Fruit fly (Drosophila melanogaster) Kc167 (cell line): ENCODE results near the gene CG33777.

ENCODE experiments used
- Myc ChIP-seq: fragments of >200 bp; optimal IDR thresholded peaks from 2 replicates; lab custom pipeline; 2017; ENCODE audit warnings: missing external identifiers
- Sin3A ChIP-seq: fragments of >200 bp; optimal IDR thresholded peaks from 2 replicates; lab custom pipeline; 2018; ENCODE audit warnings: missing external identifiers
- h ChIP-seq: fragments of >200 bp; optimal IDR thresholded peaks from 3 replicates; lab custom pipeline; 2018; ENCODE audit warnings: missing external identifiers
- insv ChIP-seq: fragments of >200 bp; optimal IDR thresholded peaks from 3 replicates; lab custom pipeline; 2018; ENCODE audit warnings: missing external identifiers
- psq ChIP-seq: fragments of >200 bp; optimal IDR thresholded peaks from 2 replicates; lab custom pipeline; 2017; ENCODE audit warnings: missing external identifiers
- ttk ChIP-seq: sonication (Bioruptor generic); optimal IDR thresholded peaks from 2 replicates; lab custom pipeline; 2017; ENCODE audit warnings: missing external identifiers

CG33777 gene

dm6 chr3L:4555136-4555535 lies at the start of gene CG33777:
Gene CG33777, minus strand, starts transcription at chr3L:4555236.
- TF ChIP-seq Sin3A (lab: Kevin White, UChicago) (no peak), Myc (lab: Kevin White, UChicago) (no peak), psq (no peak), h (lab: Kevin White, UChicago) (no peak), insv (lab: Kevin White, UChicago) (no peak), ttk (no peak)

dm6 chr3L:4603439-4603838 lies 48.4 kb upstream of the CG33777 start:
- TF ChIP-seq ttk (no peak), h (lab: Kevin White, UChicago) (no peak), insv (lab: Kevin White, UChicago) (no peak), Sin3A (lab: Kevin White, UChicago) (no peak), psq (no peak), Myc (lab: Kevin White, UChicago) (no peak)

dm6 chr3L:4602333-4602732 lies 47.3 kb upstream of the CG33777 start:
- no peak for TF ChIP-seq Myc (lab: Kevin White, UChicago)
- TF ChIP-seq Sin3A (lab: Kevin White, UChicago) = no peak

dm6 chr3L:4599747-4600146 lies 44.7 kb upstream of the CG33777 start:
- no peak for TF ChIP-seq Sin3A (lab: Kevin White, UChicago)
- no peak for TF ChIP-seq Myc (lab: Kevin White, UChicago)
- TF ChIP-seq ttk = no peak
- TF ChIP-seq insv (lab: Kevin White, UChicago) = no peak
- no peak for TF ChIP-seq h (lab: Kevin White, UChicago)
- TF ChIP-seq psq = no peak

- TF ChIP-seq Myc (lab: Kevin White, UChicago) (no peak), ttk (no peak), psq (no peak), insv (lab: Kevin White, UChicago) (no peak), Sin3A (lab: Kevin White, UChicago) (no peak), h (lab: Kevin White, UChicago) (no peak)
These were observed 35.0 kb upstream of the CG33777 start for dm6 chr3L:4590051-4590450.

dm6 chr3L:4575392-4575791 lies 20.4 kb upstream of the CG33777 start:
- TF ChIP-seq ttk (no peak), Sin3A (lab: Kevin White, UChicago) (no peak), Myc (lab: Kevin White, UChicago) (no peak), h (lab: Kevin White, UChicago) (no peak), insv (lab: Kevin White, UChicago) (no peak), psq (no peak)

dm6 chr3L:4574439-4574838 lies 19.4 kb upstream of the CG33777 start:
- TF ChIP-seq psq = no peak
- TF ChIP-seq Sin3A (lab: Kevin White, UChicago) = no peak

- TF ChIP-seq insv (lab: Kevin White, UChicago) (no peak), Sin3A (lab: Kevin White, UChicago) (no peak), Myc (lab: Kevin White, UChicago) (no peak), ttk (no peak), h (lab: Kevin White, UChicago) (no peak), psq (no peak)
These were observed 1.9 kb upstream of the CG33777 start for dm6 chr3L:4556831-4557355.

dm6 chr3L:4555787-4556186 lies 751 bp upstream of the CG33777 start, which contains the start of gene CG42540:
Gene CG42540, plus strand, starts transcription at chr3L:4556087.
- TF ChIP-seq insv (lab: Kevin White, UChicago) (no peak), ttk (no peak), h (lab: Kevin White, UChicago) (no peak), psq (no peak)

- TF ChIP-seq ttk = no peak
- no peak for TF ChIP-seq insv (lab: Kevin White, UChicago)
- TF ChIP-seq h (lab: Kevin White, UChicago) = no peak
- TF ChIP-seq Sin3A (lab: Kevin White, UChicago) = no peak
- TF ChIP-seq Myc (lab: Kevin White, UChicago) = no peak
- no peak for TF ChIP-seq psq
These were observed 820 bp downstream of the CG33777 start for dm6 chr3L:4554216-4554615.

dm6 chr3L:4553395-4553794 lies 1.6 kb downstream of the CG33777 start:
- no peak for TF ChIP-seq h (lab: Kevin White, UChicago)
- no peak for TF ChIP-seq insv (lab: Kevin White, UChicago)
- no peak for TF ChIP-seq ttk
- no peak for TF ChIP-seq Myc (lab: Kevin White, UChicago)
- TF ChIP-seq psq = no peak
- no peak for TF ChIP-seq Sin3A (lab: Kevin White, UChicago)

dm6 chr3L:4551810-4552209 lies 3.2 kb downstream of the CG33777 start:
- TF ChIP-seq insv (lab: Kevin White, UChicago) (no peak), h (lab: Kevin White, UChicago) (no peak), Sin3A (lab: Kevin White, UChicago) (no peak), Myc (lab: Kevin White, UChicago) (no peak), psq (no peak), ttk (no peak)

- no peak for TF ChIP-seq h (lab: Kevin White, UChicago)
- no peak for TF ChIP-seq Myc (lab: Kevin White, UChicago)
These were observed 4.8 kb downstream of the CG33777 start for dm6 chr3L:4550153-4550802.
